Worm (Caenorhabditis elegans) whole organism, L1 larva: ENCODE results near the gene F13H8.8.

Experiments used
- C34B4.2 ChIP-seq: sonication (generic microtip); optimal IDR thresholded peaks from 2 replicates; lab custom pipeline; 2017; ENCODE audit warnings: mild to moderate bottlenecking, missing genetic modification characterization, missing compliant biosample characterization
- Y116A8C.19 ChIP-seq: sonication (generic microtip); optimal IDR thresholded peaks from 2 replicates; lab custom pipeline; 2016; ENCODE audit warnings: missing compliant biosample characterization, missing genetic modification characterization, borderline replicate concordance
- aha-1 ChIP-seq: fragments of 150-350 bp; optimal IDR thresholded peaks from 2 replicates; lab custom pipeline; 2014; ENCODE audit warnings: missing biosample characterization, missing genetic modification characterization
- alr-1 ChIP-seq: fragments of 200-800 bp; sonication (Bioruptor generic); optimal IDR thresholded peaks from 2 replicates; lab custom pipeline; 2018; ENCODE audit warnings: borderline replicate concordance, mild to moderate bottlenecking, missing genetic modification characterization, missing compliant biosample characterization
- ceh-8 ChIP-seq: fragments of 200-800 bp; sonication (Bioruptor generic); optimal IDR thresholded peaks from 2 replicates; lab custom pipeline; 2018; ENCODE audit warnings: mild to moderate bottlenecking, missing genetic modification characterization, moderate library complexity, missing compliant biosample characterization
- ceh-82 ChIP-seq, 3 experiments: fragments of 150-350 bp in 1 of 3; sonication (generic microtip) in 2 of 3; optimal IDR thresholded peaks; 2 replicates each; lab custom pipeline; 2014 to 2017; ENCODE audit warnings: missing biosample characterization in 3 of 3, missing genetic modification characterization in 3 of 3
- efl-3 ChIP-seq: fragments of 200-800 bp; sonication (Bioruptor generic); optimal IDR thresholded peaks from 2 replicates; lab custom pipeline; 2018; ENCODE audit warnings: mild to moderate bottlenecking, missing genetic modification characterization, missing compliant biosample characterization
- egl-27 ChIP-seq, 2 experiments: fragments of 150-350 bp in 1 of 2; sonication (generic microtip); optimal IDR thresholded peaks; 3 replicates each; lab custom pipeline; 2017 to 2018; ENCODE audit warnings: missing biosample characterization in 2 of 2, missing genetic modification characterization in 2 of 2, missing genetic modification reagents in 2 of 2
- elt-2 ChIP-seq: sonication (generic microtip); optimal IDR thresholded peaks from 2 replicates; lab custom pipeline; 2016; ENCODE audit warnings: missing genetic modification characterization, mild to moderate bottlenecking, inconsistent platforms, missing compliant biosample characterization, missing genetic modification reagents
- fkh-8 ChIP-seq: sonication (generic microtip); optimal IDR thresholded peaks from 2 replicates; lab custom pipeline; 2016; ENCODE audit warnings: mild to moderate bottlenecking, missing genetic modification characterization, missing compliant biosample characterization
- grh-1 ChIP-seq: fragments of 200-800 bp; sonication (Bioruptor generic); IDR thresholded peaks from 2 replicates; pipeline ENCODE4 v1.3.6; 2022; ENCODE audit warnings: missing genetic modification reagents, missing genetic modification characterization, missing compliant biosample characterization
- hlh-17 ChIP-seq: fragments of 200-800 bp; sonication (Bioruptor generic); optimal IDR thresholded peaks from 2 replicates; lab custom pipeline; 2018; ENCODE audit warnings: missing genetic modification characterization, mild to moderate bottlenecking, missing compliant biosample characterization, moderate library complexity, borderline replicate concordance
- isw-1 ChIP-seq: fragments of 200-800 bp; sonication (Bioruptor generic); IDR thresholded peaks from 2 replicates; pipeline ENCODE4 v1.3.6; 2022; ENCODE audit warnings: missing genetic modification characterization, missing compliant biosample characterization
- lin-35 ChIP-seq, 2 experiments: fragments of 150-350 bp; optimal IDR thresholded peaks; 2 replicates each; lab custom pipeline; 2014; ENCODE audit warnings: missing biosample characterization in 2 of 2, missing genetic modification characterization in 2 of 2, missing genetic modification reagents in 2 of 2
- lin-39 ChIP-seq: fragments of 150-350 bp; optimal IDR thresholded peaks from 2 replicates; lab custom pipeline; 2014; ENCODE audit warnings: missing biosample characterization, missing genetic modification reagents, missing genetic modification characterization
- lsy-2 ChIP-seq, 2 experiments: fragments of 150-350 bp; optimal IDR thresholded peaks; 2 replicates each; lab custom pipeline; 2014; ENCODE audit warnings: missing biosample characterization in 2 of 2, missing genetic modification characterization in 2 of 2
- mab-9 ChIP-seq: fragments of 200-800 bp; sonication (Bioruptor generic); IDR thresholded peaks from 2 replicates; pipeline ENCODE4 v1.3.6; 2022; ENCODE audit warnings: missing genetic modification reagents, missing genetic modification characterization, missing compliant biosample characterization
- mdl-1 ChIP-seq, 2 experiments: fragments of 150-350 bp; optimal IDR thresholded peaks; 2 replicates each; lab custom pipeline; 2014 to 2017; ENCODE audit warnings: missing biosample characterization in 2 of 2, missing genetic modification characterization in 2 of 2, inconsistent platforms in 1 of 2
- nhr-11 ChIP-seq: fragments of 150-350 bp; optimal IDR thresholded peaks from 2 replicates; lab custom pipeline; 2014; ENCODE audit warnings: missing biosample characterization, missing genetic modification characterization
- nhr-12 ChIP-seq: sonication (generic microtip); optimal IDR thresholded peaks from 2 replicates; lab custom pipeline; 2017; ENCODE audit warnings: missing biosample characterization, missing genetic modification characterization
- nhr-19 ChIP-seq: fragments of 200-800 bp; sonication (Bioruptor generic); conservative IDR thresholded peaks from 2 replicates; pipeline ENCODE4 v1.3.6; 2022; ENCODE audit warnings: missing genetic modification characterization, missing compliant biosample characterization
- nhr-237 ChIP-seq: fragments of 150-350 bp; optimal IDR thresholded peaks from 2 replicates; lab custom pipeline; 2014; ENCODE audit warnings: missing biosample characterization, missing genetic modification characterization
- nhr-47 ChIP-seq: sonication (generic microtip); optimal IDR thresholded peaks from 2 replicates; lab custom pipeline; 2016; ENCODE audit warnings: mild to moderate bottlenecking, missing genetic modification characterization, moderate library complexity, missing compliant biosample characterization
- nhr-71 ChIP-seq: sonication (generic microtip); optimal IDR thresholded peaks from 2 replicates; lab custom pipeline; 2016; ENCODE audit warnings: mild to moderate bottlenecking, missing genetic modification characterization, moderate library complexity, missing compliant biosample characterization
- nhr-76 ChIP-seq: sonication (generic microtip); optimal IDR thresholded peaks from 2 replicates; lab custom pipeline; 2017; ENCODE audit warnings: missing biosample characterization, missing genetic modification characterization
- nhr-85 ChIP-seq: sonication (generic microtip); peaks from one replicate; lab custom pipeline; 2016; ENCODE audit warnings: missing genetic modification characterization, inconsistent platforms, missing compliant biosample characterization
- pqm-1 ChIP-seq: sonication (generic microtip); optimal IDR thresholded peaks from 3 replicates; lab custom pipeline; 2017; ENCODE audit warnings: missing biosample characterization, missing genetic modification characterization
- rnt-1 ChIP-seq: sonication (generic microtip); optimal IDR thresholded peaks from 2 replicates; lab custom pipeline; 2016; ENCODE audit warnings: mild to moderate bottlenecking, missing genetic modification characterization, moderate library complexity, missing compliant biosample characterization
- skn-1 ChIP-seq: fragments of 150-350 bp; optimal IDR thresholded peaks from 2 replicates; lab custom pipeline; 2014; ENCODE audit warnings: missing biosample characterization, missing genetic modification characterization
- sox-4 ChIP-seq: sonication (generic microtip); optimal IDR thresholded peaks from 2 replicates; lab custom pipeline; 2016; ENCODE audit warnings: missing genetic modification characterization, missing compliant biosample characterization
- sup-37 ChIP-seq: fragments of 200-800 bp; sonication (Bioruptor generic); optimal IDR thresholded peaks from 2 replicates; lab custom pipeline; 2018; ENCODE audit warnings: mild to moderate bottlenecking, missing genetic modification characterization, missing compliant biosample characterization
- swsn-7 ChIP-seq: sonication (generic microtip); optimal IDR thresholded peaks from 2 replicates; lab custom pipeline; 2016; ENCODE audit warnings: missing genetic modification characterization, missing compliant biosample characterization
- unc-98 ChIP-seq: fragments of 200-800 bp; sonication (Bioruptor generic); IDR thresholded peaks from 2 replicates; pipeline ENCODE4 v1.3.6; 2022; ENCODE audit warnings: missing genetic modification characterization, missing compliant biosample characterization
- vab-15 ChIP-seq: sonication (generic microtip); optimal IDR thresholded peaks from 2 replicates; lab custom pipeline; 2017; ENCODE audit warnings: missing genotype, mild to moderate bottlenecking, missing genetic modification characterization, missing compliant biosample characterization
- xbp-1 ChIP-seq: sonication (generic microtip); optimal IDR thresholded peaks from 2 replicates; lab custom pipeline; 2016; ENCODE audit warnings: missing genetic modification characterization, missing compliant biosample characterization
- zip-4 ChIP-seq: fragments of 200-800 bp; sonication (Bioruptor generic); optimal IDR thresholded peaks from 2 replicates; lab custom pipeline; 2018; ENCODE audit warnings: mild to moderate bottlenecking, missing genetic modification characterization, moderate library complexity, missing compliant biosample characterization
- ztf-4 ChIP-seq: fragments of 150-350 bp; optimal IDR thresholded peaks from 2 replicates; lab custom pipeline; 2014; ENCODE audit warnings: missing biosample characterization, missing genetic modification characterization

The F13H8.8 gene

ce11 chrII:6288104-6288503 is 20.2 kb upstream of the F13H8.8 start:
- TF ChIP-seq nhr-71 (tag; lab: Kevin White, UChicago) (peak; percentile 55), mab-9 (GFP tag; lab: Robert Waterston, UW) (no peak), lsy-2 (tag; optimal IDR thresholded peaks at IDR 0.05; lab: Kevin White, UChicago) (peak; percentile 1 to 32), ceh-82 (tag; optimal IDR thresholded peaks at IDR 0.05; lab: Kevin White, UChicago) (no peak), Y116A8C.19 (tag; lab: Kevin White, UChicago) (no peak), nhr-76 (no peak), swsn-7 (tag; lab: Kevin White, UChicago) (peak; percentile 5), rnt-1 (no peak), aha-1 (tag; lab: Kevin White, UChicago) (no peak), C34B4.2 (no peak), unc-98 (GFP tag; lab: Robert Waterston, UW) (no peak), nhr-19 (GFP tag; lab: Robert Waterston, UW) (peak; percentile 3; the same call in 1 of the 2 replicates), fkh-8 (peak; percentile 13), vab-15 (tag; lab: Kevin White, UChicago) (no peak), hlh-17 (GFP tag; lab: Kevin White, UChicago) (no peak), efl-3 (GFP tag; lab: Kevin White, UChicago) (no peak), zip-4 (GFP tag; lab: Kevin White, UChicago) (no peak), ceh-8 (GFP tag; lab: Kevin White, UChicago) (peak; percentile 87)

DNA sequence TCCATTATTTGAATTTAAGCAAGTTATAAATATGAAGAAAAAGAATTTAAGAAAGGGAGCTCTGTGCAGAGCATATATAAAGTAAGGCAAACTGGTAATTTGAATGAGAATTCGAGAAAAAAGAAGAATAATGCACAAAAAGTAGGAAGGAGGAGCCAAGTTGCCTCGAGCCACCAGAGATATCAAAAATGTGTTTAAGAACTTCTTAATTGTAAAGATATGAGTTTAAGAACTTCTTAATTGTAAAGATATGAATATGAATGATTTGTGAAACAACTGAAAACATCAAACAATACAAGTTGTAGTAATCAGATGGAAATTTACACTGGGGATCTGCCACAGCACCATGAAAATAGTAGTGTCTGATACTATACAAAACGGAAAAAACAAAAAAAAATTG is 19.0 kb upstream of the F13H8.8 start, which contains the start of gene F13H8.6:
F13H8.6 (minus strand) TSS at position 101 of the 400 bp plus-strand sequence.
- TF ChIP-seq sox-4 (no peak), sup-37 (GFP tag; lab: Kevin White, UChicago) (no peak), nhr-237 (tag; lab: Kevin White, UChicago) (no peak), unc-98 (GFP tag; lab: Robert Waterston, UW) (no peak), nhr-76 (no peak), nhr-12 (no peak), fkh-8 (no peak), elt-2 (no peak)

DNA sequence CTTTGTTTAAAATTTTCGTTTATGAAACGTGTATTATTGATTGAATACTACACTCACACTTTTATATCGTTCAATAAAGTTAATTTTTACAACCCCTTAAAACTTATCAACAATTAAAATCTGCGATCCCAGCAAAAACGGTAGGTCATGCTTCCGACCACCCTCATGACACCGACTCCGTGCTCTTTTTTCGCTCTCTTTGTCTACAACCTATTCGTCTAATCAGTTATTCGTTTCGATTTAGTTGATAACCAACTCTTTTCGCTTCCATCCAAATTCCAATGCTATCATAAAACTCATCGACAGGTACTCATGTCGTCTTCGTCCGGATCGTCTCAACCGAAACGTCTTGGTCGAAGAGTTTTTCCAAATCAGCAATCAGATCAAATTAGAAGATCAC is 15.2 kb upstream of the F13H8.8 start, which contains the start of gene F13H8.1:
F13H8.1 (plus strand) TSS at position 311 of the 400 bp plus-strand sequence.
- no peak for TF ChIP-seq egl-27 (tag; optimal IDR thresholded peaks at IDR 0.05; lab: Kevin White, UChicago)
- no peak for TF ChIP-seq nhr-85
- no peak for TF ChIP-seq nhr-11 (tag; lab: Kevin White, UChicago)
- TF ChIP-seq mdl-1 (tag; optimal IDR thresholded peaks at IDR 0.05; lab: Kevin White, UChicago), result no peak
- no peak for TF ChIP-seq mab-9 (GFP tag; lab: Robert Waterston, UW)
- no peak for TF ChIP-seq aha-1 (tag; lab: Kevin White, UChicago)
- no peak for TF ChIP-seq nhr-12
- TF ChIP-seq sup-37 (GFP tag; lab: Kevin White, UChicago), result no peak
- no peak for TF ChIP-seq grh-1 (GFP tag; lab: Robert Waterston, UW)
- no peak for TF ChIP-seq alr-1
- TF ChIP-seq isw-1, result no peak
- no peak for TF ChIP-seq nhr-47 (tag; lab: Kevin White, UChicago)
- peak; percentile 29 for TF ChIP-seq pqm-1 (tag; lab: Kevin White, UChicago)
- peak; percentile 54 for TF ChIP-seq elt-2
- no peak for TF ChIP-seq xbp-1 (tag; lab: Kevin White, UChicago)
- TF ChIP-seq ceh-82 (tag; optimal IDR thresholded peaks at IDR 0.05; lab: Kevin White, UChicago), result no peak
- no peak for TF ChIP-seq skn-1 (tag; lab: Kevin White, UChicago)
- TF ChIP-seq efl-3 (GFP tag; lab: Kevin White, UChicago), result no peak
- TF ChIP-seq ztf-4, result no peak
- no peak for TF ChIP-seq vab-15 (tag; lab: Kevin White, UChicago)
- TF ChIP-seq lin-35 (GFP tag; optimal IDR thresholded peaks at IDR 0.05; lab: Kevin White, UChicago), result peak in 1 of 2 experiments; percentile 8

DNA sequence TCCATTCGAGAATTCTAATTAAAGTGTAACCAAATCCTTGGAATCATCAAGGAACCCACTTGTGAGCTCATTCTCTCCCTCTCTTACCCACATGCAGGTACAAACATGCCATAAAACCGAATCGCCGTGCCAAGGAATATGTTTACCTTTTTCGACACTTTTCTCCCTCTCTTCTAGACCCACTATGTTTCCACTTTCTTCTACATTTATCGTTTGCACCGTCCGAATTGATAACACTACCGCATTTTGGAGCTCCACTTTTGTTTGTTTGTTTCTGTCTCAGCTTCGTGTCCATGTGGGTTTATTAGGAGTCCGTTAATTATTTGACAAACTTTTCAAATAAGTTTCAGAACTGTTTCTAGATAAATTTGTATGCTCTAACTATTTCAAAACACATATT is 14.0 kb upstream of the F13H8.8 start:
- TF ChIP-seq lin-39 (tag; lab: Kevin White, UChicago) (no peak), elt-2 (peak; percentile 38)
